Worm (Caenorhabditis elegans) whole organism, L3 larva: ENCODE data around the gene F36A4.1.
A peak's percentile ranks its signal among the peaks of the same experiment; 100 is the strongest.

Experiments
- R02D3.7 ChIP-seq: fragments of 150-350 bp; optimal IDR thresholded peaks from 2 replicates; lab custom pipeline; 2014; ENCODE audit warnings: missing biosample characterization, missing genetic modification characterization
- ZK546.5 ChIP-seq: sonication (generic microtip); optimal IDR thresholded peaks from 2 replicates; lab custom pipeline; 2017; ENCODE audit warnings: missing biosample characterization, missing genetic modification characterization
- ama-1 ChIP-seq: fragments of 150-350 bp; optimal IDR thresholded peaks from 2 replicates; lab custom pipeline; 2018
- ceh-16 ChIP-seq: sonication (generic microtip); optimal IDR thresholded peaks from 2 replicates; lab custom pipeline; 2017; ENCODE audit warnings: missing biosample characterization, missing genetic modification characterization
- ceh-28 ChIP-seq: fragments of 150-350 bp; optimal IDR thresholded peaks from 2 replicates; lab custom pipeline; 2014; ENCODE audit warnings: missing biosample characterization, missing genetic modification reagents, missing genetic modification characterization
- ceh-9 ChIP-seq: sonication (generic microtip); optimal IDR thresholded peaks from 2 replicates; lab custom pipeline; 2018; ENCODE audit warnings: missing biosample characterization, missing genetic modification characterization
- daf-12 ChIP-seq: fragments of 150-350 bp; optimal IDR thresholded peaks from 2 replicates; lab custom pipeline; 2014; ENCODE audit warnings: missing biosample characterization, missing genetic modification reagents, missing genetic modification characterization
- elt-2 ChIP-seq: sonication (generic microtip); optimal IDR thresholded peaks from 2 replicates; lab custom pipeline; 2016; ENCODE audit warnings: missing genetic modification reagents, mild to moderate bottlenecking, missing genetic modification characterization, missing compliant biosample characterization
- elt-3 ChIP-seq, 3 experiments: fragments of 150-350 bp in 1 of 3; sonication (generic microtip) in 2 of 3; optimal IDR thresholded peaks; 2 replicates in 2 of 3; 4 replicates in 1 of 3; lab custom pipeline; 2014 to 2017; ENCODE audit warnings: missing biosample characterization in 3 of 3, missing genetic modification characterization in 3 of 3
- eor-1 ChIP-seq, 2 experiments: fragments of 150-350 bp; optimal IDR thresholded peaks; 2 replicates each; lab custom pipeline; 2014 to 2018; ENCODE audit warnings: missing biosample characterization in 2 of 2, missing genetic modification characterization in 2 of 2
- fkh-2 ChIP-seq: fragments of 150-350 bp; optimal IDR thresholded peaks from 2 replicates; lab custom pipeline; 2014; ENCODE audit warnings: missing biosample characterization, missing genetic modification reagents, missing genetic modification characterization
- fos-1 ChIP-seq: fragments of 150-350 bp; optimal IDR thresholded peaks from 2 replicates; lab custom pipeline; 2014; ENCODE audit warnings: missing biosample characterization, missing genetic modification characterization
- hmg-11 ChIP-seq: sonication (generic microtip); optimal IDR thresholded peaks from 2 replicates; lab custom pipeline; 2016; ENCODE audit warnings: missing genetic modification characterization, missing compliant biosample characterization
- lin-15B ChIP-seq: fragments of 150-350 bp; optimal IDR thresholded peaks from 2 replicates; lab custom pipeline; 2014; ENCODE audit warnings: missing biosample characterization, missing genetic modification characterization
- lin-39 ChIP-seq: fragments of 150-350 bp; optimal IDR thresholded peaks from 2 replicates; lab custom pipeline; 2018; ENCODE audit warnings: missing biosample characterization, missing genetic modification reagents, missing genetic modification characterization
- mdl-1 ChIP-seq: fragments of 150-350 bp; optimal IDR thresholded peaks from 2 replicates; lab custom pipeline; 2014; ENCODE audit warnings: missing biosample characterization, missing genetic modification characterization
- mml-1 ChIP-seq: fragments of 150-350 bp; sonication (generic microtip); optimal IDR thresholded peaks from 3 replicates; lab custom pipeline; 2014; ENCODE audit warnings: missing biosample characterization, missing genetic modification characterization
- nfya-1 ChIP-seq: sonication (generic microtip); optimal IDR thresholded peaks from 2 replicates; lab custom pipeline; 2017; ENCODE audit warnings: missing genetic modification characterization, mild to moderate bottlenecking, missing compliant biosample characterization, antibody characterized with exemption, moderate library complexity; ENCODE audit not compliant: insufficient read depth
- nhr-12 ChIP-seq: fragments of 150-350 bp; optimal IDR thresholded peaks from 2 replicates; lab custom pipeline; 2014; ENCODE audit warnings: missing biosample characterization, missing genetic modification characterization
- nhr-23 ChIP-seq: fragments of 150-350 bp; optimal IDR thresholded peaks from 2 replicates; lab custom pipeline; 2014; ENCODE audit warnings: missing biosample characterization, missing genetic modification reagents, missing genetic modification characterization
- nhr-237 ChIP-seq: fragments of 150-350 bp; optimal IDR thresholded peaks from 2 replicates; lab custom pipeline; 2014; ENCODE audit warnings: missing biosample characterization, missing genetic modification characterization
- nhr-25 ChIP-seq: sonication (generic microtip); optimal IDR thresholded peaks from 2 replicates; lab custom pipeline; 2017; ENCODE audit warnings: missing biosample characterization, missing genetic modification characterization
- nhr-28 ChIP-seq: fragments of 150-350 bp; optimal IDR thresholded peaks from 2 replicates; lab custom pipeline; 2014; ENCODE audit warnings: missing biosample characterization, missing genetic modification characterization
- nhr-43 ChIP-seq: sonication (generic microtip); optimal IDR thresholded peaks from 2 replicates; lab custom pipeline; 2016; ENCODE audit warnings: mild to moderate bottlenecking, missing genetic modification characterization, missing compliant biosample characterization; ENCODE audit not compliant: poor library complexity, severe bottlenecking
- nhr-67 ChIP-seq: fragments of 150-350 bp; optimal IDR thresholded peaks from 2 replicates; lab custom pipeline; 2014; ENCODE audit warnings: missing biosample characterization, missing genetic modification characterization
- nhr-76 ChIP-seq: fragments of 150-350 bp; sonication (generic microtip); optimal IDR thresholded peaks from 5 replicates; lab custom pipeline; 2014; ENCODE audit warnings: missing biosample characterization, missing genetic modification characterization
- pha-4 ChIP-seq: fragments of 150-350 bp; optimal IDR thresholded peaks from 2 replicates; lab custom pipeline; 2014; ENCODE audit warnings: missing biosample characterization, missing genetic modification reagents, missing genetic modification characterization
- pqm-1 ChIP-seq: fragments of 150-350 bp; optimal IDR thresholded peaks from 2 replicates; lab custom pipeline; 2017; ENCODE audit warnings: missing biosample characterization, missing genetic modification characterization, inconsistent platforms
- skn-1 ChIP-seq: fragments of 150-350 bp; optimal IDR thresholded peaks from 2 replicates; lab custom pipeline; 2014; ENCODE audit warnings: missing biosample characterization, missing genetic modification characterization
- snpc-4 ChIP-seq: fragments of 150-350 bp; optimal IDR thresholded peaks from 2 replicates; lab custom pipeline; 2014; ENCODE audit warnings: missing biosample characterization, missing genetic modification characterization
- tbx-2 ChIP-seq: sonication (generic microtip); optimal IDR thresholded peaks from 2 replicates; lab custom pipeline; 2016; ENCODE audit warnings: mild to moderate bottlenecking, missing genetic modification characterization, missing compliant biosample characterization
- unc-39 ChIP-seq: sonication (generic microtip); optimal IDR thresholded peaks from 4 replicates; lab custom pipeline; 2017; ENCODE audit warnings: missing biosample characterization, missing genetic modification characterization
- unc-62 ChIP-seq: fragments of 150-350 bp; sonication (generic microtip); optimal IDR thresholded peaks from 4 replicates; lab custom pipeline; 2014; ENCODE audit warnings: missing biosample characterization, missing genetic modification reagents, missing genetic modification characterization
- zag-1 ChIP-seq: fragments of 150-350 bp; optimal IDR thresholded peaks from 2 replicates; lab custom pipeline; 2014; ENCODE audit warnings: missing biosample characterization, missing genetic modification characterization
- ztf-11 ChIP-seq: fragments of 150-350 bp; optimal IDR thresholded peaks from 2 replicates; lab custom pipeline; 2014; ENCODE audit warnings: missing biosample characterization, missing genetic modification characterization
- ztf-4 ChIP-seq: fragments of 150-350 bp; optimal IDR thresholded peaks from 2 replicates; lab custom pipeline; 2014; ENCODE audit warnings: missing biosample characterization, missing genetic modification characterization

F36A4.1 gene

DNA sequence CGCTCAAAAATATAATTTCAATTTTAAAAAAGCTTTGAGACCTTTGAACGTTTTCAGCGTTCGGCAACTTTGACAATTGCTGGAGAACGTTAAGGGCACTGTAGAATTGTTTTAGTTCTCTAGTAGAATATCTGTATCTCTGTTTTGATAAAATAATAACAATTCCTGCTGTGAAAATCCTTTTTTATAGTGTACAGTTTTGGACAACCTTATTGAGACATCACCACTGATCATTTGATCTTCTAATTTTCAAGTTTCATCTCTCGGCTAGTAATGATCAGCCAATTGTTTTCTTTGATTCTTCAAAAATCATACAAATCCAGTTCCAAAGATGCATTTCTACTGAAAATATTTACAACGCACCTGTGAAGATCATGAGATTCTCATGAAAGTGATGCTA, 20.3 kb downstream of the F36A4.1 start, which contains the start of gene F15E6.10:
Gene F15E6.10 (plus strand): TSS at position 301 of the 400 bp plus-strand sequence.
- TF ChIP-seq nhr-67 (tag; lab: Kevin White, UChicago) (no peak), ceh-16 (tag; lab: Kevin White, UChicago) (no peak), mdl-1 (tag; lab: Kevin White, UChicago) (no peak), tbx-2 (no peak), nhr-237 (tag; lab: Kevin White, UChicago) (no peak), eor-1 (tag; optimal IDR thresholded peaks at IDR 0.05; lab: Kevin White, UChicago) (no peak), ztf-4 (no peak), mml-1 (no peak), snpc-4 (tag; lab: Kevin White, UChicago) (no peak), pqm-1 (tag; lab: Kevin White, UChicago) (no peak), nhr-28 (tag; lab: Kevin White, UChicago) (no peak), fkh-2 (tag; lab: Kevin White, UChicago) (no peak), R02D3.7 (tag; lab: Kevin White, UChicago) (no peak), nhr-76 (tag; lab: Kevin White, UChicago) (no peak), nhr-12 (tag; lab: Kevin White, UChicago) (no peak), daf-12 (tag; lab: Kevin White, UChicago) (no peak), nfya-1 (tag; lab: Kevin White, UChicago) (no peak), nhr-43 (no peak), ceh-9 (tag; lab: Kevin White, UChicago) (no peak), elt-2 (no peak)

DNA sequence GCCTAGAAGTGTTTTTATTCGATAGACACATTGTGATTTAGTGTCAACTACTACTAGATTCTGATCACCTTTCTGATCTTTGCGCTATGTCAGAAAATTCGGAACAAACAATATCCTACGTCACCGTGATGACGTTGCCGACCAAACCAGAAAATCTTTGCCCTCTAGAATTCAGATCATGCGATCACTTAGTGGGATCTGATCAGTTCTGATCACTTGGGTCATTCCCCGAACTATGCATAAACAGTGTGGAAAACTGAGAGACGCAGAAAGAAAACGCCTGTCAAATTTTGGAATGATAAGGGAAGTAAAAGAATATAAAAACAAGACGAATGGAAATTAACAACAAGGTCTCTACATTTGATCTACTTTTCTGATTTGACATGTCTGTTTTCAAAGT, 22.3 kb downstream of the F36A4.1 start, which contains the start of gene F15E6.3:
Gene F15E6.3 (plus strand): TSS at position 344 of the 400 bp plus-strand sequence.
- TF ChIP-seq zag-1 (tag; lab: Kevin White, UChicago), result no peak
- no peak for TF ChIP-seq tbx-2
- TF ChIP-seq elt-3 (tag; optimal IDR thresholded peaks at IDR 0.05; lab: Kevin White, UChicago), result peak in 1 of 3 experiments; percentile 36
- no peak for TF ChIP-seq unc-62 (GFP tag; lab: Kevin White, UChicago)
- no peak for TF ChIP-seq ceh-9 (tag; lab: Kevin White, UChicago)
- no peak for TF ChIP-seq R02D3.7 (tag; lab: Kevin White, UChicago)
- peak; percentile 60 for TF ChIP-seq nhr-25 (tag; lab: Kevin White, UChicago)
- no peak for TF ChIP-seq fos-1 (tag; lab: Kevin White, UChicago)
- no peak for TF ChIP-seq ztf-4
- peak; percentile 89 for TF ChIP-seq nhr-23 (tag; lab: Kevin White, UChicago)
- no peak for TF ChIP-seq nhr-28 (tag; lab: Kevin White, UChicago)
- TF ChIP-seq pha-4 (tag; lab: Kevin White, UChicago), result no peak
- TF ChIP-seq snpc-4 (tag; lab: Kevin White, UChicago), result no peak
- TF ChIP-seq ztf-11 (tag; lab: Kevin White, UChicago), result no peak
- no peak for TF ChIP-seq nhr-67 (tag; lab: Kevin White, UChicago)
- no peak for TF ChIP-seq ama-1 (lab: Kevin White, UChicago)
- no peak for TF ChIP-seq hmg-11
- TF ChIP-seq ceh-28 (tag; lab: Kevin White, UChicago), result peak; percentile 32
- no peak for TF ChIP-seq lin-39 (tag; lab: Kevin White, UChicago)
- no peak for TF ChIP-seq lin-15B
- peak; percentile 76 for TF ChIP-seq nhr-43

ce11 chrIV:4298983-4299382, 26.7 kb downstream of the F36A4.1 start, which contains the start of gene F15E6.9:
F15E6.9 (minus strand) TSS chrIV:4299083.
- TF ChIP-seq mml-1 (no peak), ZK546.5 (tag; lab: Kevin White, UChicago) (no peak), zag-1 (tag; lab: Kevin White, UChicago) (no peak), pha-4 (tag; lab: Kevin White, UChicago) (no peak), nhr-23 (tag; lab: Kevin White, UChicago) (no peak), elt-2 (no peak), nhr-67 (tag; lab: Kevin White, UChicago) (no peak), pqm-1 (tag; lab: Kevin White, UChicago) (no peak), fkh-2 (tag; lab: Kevin White, UChicago) (no peak), R02D3.7 (tag; lab: Kevin White, UChicago) (no peak), nfya-1 (tag; lab: Kevin White, UChicago) (no peak), tbx-2 (no peak), unc-39 (tag; lab: Kevin White, UChicago) (no peak), ceh-28 (tag; lab: Kevin White, UChicago) (no peak), skn-1 (tag; lab: Kevin White, UChicago) (no peak)
